Fruit fly (Drosophila melanogaster) whole organism, pupa: ENCODE results near the gene aay.

ENCODE experiments used
- CG10348 ChIP-seq: fragments of 200-800 bp; sonication (Bioruptor generic); IDR thresholded peaks from 2 replicates; pipeline ENCODE4 v1.3.6; 2022; ENCODE audit warnings: missing biosample characterization, missing genetic modification characterization
- CG12605 ChIP-seq: fragments of 200-800 bp; sonication (Bioruptor generic); IDR thresholded peaks from 2 replicates; pipeline ENCODE4 v1.3.6; 2022; ENCODE audit warnings: missing biosample characterization, missing genetic modification characterization
- CG13204 ChIP-seq: fragments of 200-800 bp; sonication (Bioruptor generic); optimal IDR thresholded peaks from 2 replicates; lab custom pipeline; 2018; ENCODE audit warnings: missing biosample characterization, mild to moderate bottlenecking, missing genetic modification characterization, moderate library complexity
- CG14655 ChIP-seq: fragments of 200-800 bp; sonication (Bioruptor generic); optimal IDR thresholded peaks from 3 replicates; lab custom pipeline; 2017; ENCODE audit warnings: mild to moderate bottlenecking, missing biosample characterization, missing genetic modification reagents, missing genetic modification characterization
- CG15710 ChIP-seq: fragments of 200-800 bp; sonication (Bioruptor generic); optimal IDR thresholded peaks from 2 replicates; lab custom pipeline; 2018; ENCODE audit warnings: missing biosample characterization, mild to moderate bottlenecking, missing genetic modification characterization, moderate library complexity
- CG17806 ChIP-seq: fragments of 200-800 bp; sonication (Bioruptor generic); optimal IDR thresholded peaks from 2 replicates; lab custom pipeline; 2018; ENCODE audit warnings: missing biosample characterization, mild to moderate bottlenecking, missing genetic modification characterization, moderate library complexity
- CG32121 ChIP-seq: fragments of 200-800 bp; sonication (Bioruptor generic); IDR thresholded peaks from 2 replicates; pipeline ENCODE4 v1.3.6; 2022; ENCODE audit warnings: missing biosample characterization, missing genetic modification characterization
- CG34367 ChIP-seq: fragments of 200-800 bp; sonication (Bioruptor generic); optimal IDR thresholded peaks from 2 replicates; lab custom pipeline; 2018; ENCODE audit warnings: missing biosample characterization, mild to moderate bottlenecking, missing genetic modification characterization
- CG4496 ChIP-seq: fragments of 200-800 bp; sonication (Bioruptor generic); IDR thresholded peaks from 3 replicates; pipeline ENCODE4 v1.3.6; 2022; ENCODE audit warnings: missing biosample characterization, missing genetic modification characterization
- CG8159 ChIP-seq: fragments of 200-800 bp; sonication (Bioruptor generic); optimal IDR thresholded peaks from 3 replicates; lab custom pipeline; 2018; ENCODE audit warnings: missing biosample characterization, mild to moderate bottlenecking, missing genetic modification characterization, moderate library complexity
- CG8301 ChIP-seq: fragments of 200-800 bp; sonication (Bioruptor generic); optimal IDR thresholded peaks from 2 replicates; lab custom pipeline; 2018; ENCODE audit warnings: missing biosample characterization, mild to moderate bottlenecking, missing genetic modification characterization
- CG9948 ChIP-seq: fragments of 200-800 bp; sonication (Bioruptor generic); optimal IDR thresholded peaks from 2 replicates; lab custom pipeline; 2018; ENCODE audit warnings: missing biosample characterization, mild to moderate bottlenecking, missing genetic modification characterization, moderate library complexity
- D1 ChIP-seq: fragments of 200-800 bp; sonication (Bioruptor generic); optimal IDR thresholded peaks from 2 replicates; lab custom pipeline; 2018; ENCODE audit warnings: missing biosample characterization, mild to moderate bottlenecking, missing genetic modification characterization, moderate library complexity
- EcR ChIP-seq: fragments of 200-800 bp; sonication (Bioruptor generic); optimal IDR thresholded peaks from 3 replicates; lab custom pipeline; 2019; ENCODE audit warnings: missing biosample characterization, missing genetic modification characterization, mild to moderate bottlenecking, moderate library complexity, missing genetic modification reagents
- Ets98B ChIP-seq: fragments of 200-800 bp; sonication (Bioruptor generic); IDR thresholded peaks from 2 replicates; pipeline ENCODE4 v1.3.6; 2022; ENCODE audit warnings: missing biosample characterization, missing genetic modification characterization
- Pif1A ChIP-seq: fragments of 200-800 bp; sonication (Bioruptor generic); optimal IDR thresholded peaks from 3 replicates; lab custom pipeline; 2016; ENCODE audit warnings: missing biosample characterization, missing genetic modification characterization
- Pif1B ChIP-seq: fragments of 200-800 bp; sonication (Bioruptor generic); optimal IDR thresholded peaks from 3 replicates; lab custom pipeline; 2016; ENCODE audit warnings: missing biosample characterization, missing genetic modification characterization
- Snoo ChIP-seq: fragments of 200-800 bp; sonication (Bioruptor generic); optimal IDR thresholded peaks from 3 replicates; lab custom pipeline; 2017; ENCODE audit warnings: missing biosample characterization, mild to moderate bottlenecking, missing genetic modification characterization, inconsistent platforms
- fd96Ca ChIP-seq: fragments of 200-800 bp; sonication (Bioruptor generic); IDR thresholded peaks from 3 replicates; pipeline ENCODE4 v1.3.6; 2022; ENCODE audit warnings: missing biosample characterization, missing genetic modification characterization
- gl ChIP-seq: fragments of 200-800 bp; sonication (Bioruptor generic); optimal IDR thresholded peaks from 2 replicates; lab custom pipeline; 2018; ENCODE audit warnings: missing biosample characterization, mild to moderate bottlenecking, missing genetic modification characterization
- rn ChIP-seq: fragments of 200-800 bp; sonication (Bioruptor generic); IDR thresholded peaks from 2 replicates; pipeline ENCODE4 v1.3.6; 2022; ENCODE audit warnings: missing biosample characterization, missing genetic modification characterization

The aay gene

DNA sequence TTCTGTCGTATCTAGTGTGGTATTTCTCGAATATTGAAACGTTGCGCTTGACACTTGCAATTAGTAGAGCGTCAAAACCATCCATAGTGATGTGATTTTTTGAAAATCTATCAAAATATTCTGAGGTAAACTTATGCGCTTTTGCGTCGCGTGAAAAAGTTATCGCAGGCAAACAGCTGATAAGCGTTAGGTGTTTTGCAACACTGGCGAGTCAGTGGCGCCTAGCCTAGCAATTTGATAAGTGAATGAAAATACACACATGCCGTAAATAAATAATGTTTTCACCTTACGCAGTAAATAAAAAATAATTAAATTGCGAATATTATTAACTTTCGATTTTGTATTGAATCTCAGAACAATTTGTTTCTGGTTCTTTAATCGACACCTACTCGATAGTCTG, 12.3 kb downstream of the aay start, which contains the start of gene CG42526:
Gene CG42526, minus strand, starts transcription at position 85 of the 400 bp plus-strand sequence.
- TF ChIP-seq Ets98B (GFP tag; lab: Robert Waterston, UW) (peak; percentile 35), fd96Ca (no peak; the same call in 2 of the 3 replicates), CG34367 (tag; lab: Kevin White, UChicago) (peak; percentile 27)

DNA sequence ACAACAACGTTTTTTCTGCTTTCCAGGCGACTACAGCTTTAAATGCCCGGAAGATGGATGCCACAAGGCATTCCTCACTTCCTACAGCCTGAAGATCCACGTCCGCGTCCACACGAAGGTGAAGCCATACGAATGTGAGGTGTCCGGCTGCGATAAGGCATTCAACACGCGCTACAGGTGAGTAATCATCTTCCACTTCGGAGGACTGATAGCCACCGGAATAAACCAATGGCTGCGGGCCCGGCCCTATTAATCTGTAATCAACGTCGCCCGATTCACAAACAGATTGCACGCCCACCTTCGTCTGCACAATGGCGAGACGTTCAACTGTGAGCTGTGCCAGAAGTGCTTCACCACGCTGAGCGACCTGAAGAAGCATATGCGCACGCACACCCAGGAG, 12.8 kb downstream of the aay start:
- TF ChIP-seq CG32121 (GFP tag; lab: Robert Waterston, UW) (no peak), CG4496 (GFP tag; lab: Robert Waterston, UW) (no peak), CG10348 (GFP tag; lab: Robert Waterston, UW) (no peak), CG8159 (tag; lab: Kevin White, UChicago) (no peak), rn (GFP tag; lab: Robert Waterston, UW) (no peak)

DNA sequence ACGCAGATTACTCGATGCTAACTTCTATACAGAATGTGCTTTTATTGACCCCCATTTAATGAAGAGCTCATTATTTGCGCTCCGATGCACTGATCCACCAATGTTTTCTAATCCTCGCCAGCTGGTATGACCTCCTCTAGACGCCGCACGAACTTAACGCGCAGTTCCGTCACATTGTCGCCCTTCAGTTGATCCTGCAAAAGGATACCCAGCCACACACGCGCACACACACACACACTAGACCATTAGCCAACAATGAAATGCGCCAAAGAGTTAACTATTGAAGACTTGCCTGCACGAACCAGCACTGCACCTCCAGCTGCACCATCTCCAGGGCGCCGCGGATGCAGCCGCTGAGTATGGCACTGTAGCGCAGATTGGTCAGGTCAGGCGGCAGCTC, 15.8 kb downstream of the aay start:
- no peak for TF ChIP-seq Pif1A (GFP tag; lab: Kevin White, UChicago)
- no peak for TF ChIP-seq CG9948 (tag; lab: Kevin White, UChicago)
- TF ChIP-seq Pif1B (GFP tag; lab: Kevin White, UChicago), result no peak
- TF ChIP-seq Snoo (tag; lab: Kevin White, UChicago), result no peak
- no peak for TF ChIP-seq CG13204 (GFP tag; lab: Kevin White, UChicago)
- no peak for TF ChIP-seq CG10348 (GFP tag; lab: Robert Waterston, UW)

DNA sequence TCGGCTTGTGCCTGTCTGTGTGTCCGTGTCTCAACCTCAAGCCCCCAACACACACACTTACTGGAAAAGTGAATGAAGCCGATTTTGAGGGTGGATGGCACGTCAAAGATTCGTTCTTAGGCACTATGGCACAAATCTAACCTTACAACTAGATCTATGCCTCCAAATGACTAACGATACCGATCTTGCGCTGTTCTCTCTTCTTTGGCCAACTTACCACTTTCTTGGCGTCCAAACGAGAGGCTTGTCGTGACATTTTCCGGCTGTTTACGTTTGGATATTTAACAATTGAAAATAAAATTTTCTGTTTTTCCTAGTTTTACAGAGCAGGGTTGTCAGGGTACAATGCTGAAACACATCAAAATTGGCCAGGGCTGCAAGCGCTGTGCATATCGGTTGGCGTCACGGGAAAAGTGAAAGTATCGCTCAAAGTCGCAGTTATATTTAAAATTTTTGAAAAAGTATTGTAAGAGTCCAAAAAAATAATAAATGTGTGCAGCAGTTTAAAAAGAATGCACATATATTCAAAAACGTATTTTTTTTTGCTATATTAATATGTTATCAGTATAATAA, 18.9 kb downstream of the aay start, which contains the start of the genes Bet3 and Nf-YA:
Gene Bet3, minus strand, starts transcription at position 361 of the 573 bp plus-strand sequence.
Gene Nf-YA, minus strand, starts transcription at position 361 of the 573 bp plus-strand sequence.
- TF ChIP-seq CG13204 (GFP tag; lab: Kevin White, UChicago) (no peak), Pif1A (GFP tag; lab: Kevin White, UChicago) (no peak), EcR (GFP tag; lab: Kevin White, UChicago) (no peak), Pif1B (GFP tag; lab: Kevin White, UChicago) (no peak), CG14655 (GFP tag; lab: Kevin White, UChicago) (no peak), CG4496 (GFP tag; lab: Robert Waterston, UW) (peak; percentile 56; the same call in 1 of the 3 replicates), CG34367 (tag; lab: Kevin White, UChicago) (no peak), CG8301 (tag; lab: Kevin White, UChicago) (no peak), CG10348 (GFP tag; lab: Robert Waterston, UW) (no peak), CG17806 (tag; lab: Kevin White, UChicago) (no peak), CG12605 (GFP tag; lab: Robert Waterston, UW) (no peak), CG15710 (tag; lab: Kevin White, UChicago) (peak; percentile 49), fd96Ca (peak; percentile 54; the same call in 1 of the 3 replicates), CG32121 (GFP tag; lab: Robert Waterston, UW) (no peak), gl (tag; lab: Kevin White, UChicago) (no peak), Ets98B (GFP tag; lab: Robert Waterston, UW) (peak; percentile 27), D1 (tag; lab: Kevin White, UChicago) (peak; percentile 88), CG8159 (tag; lab: Kevin White, UChicago) (no peak), Snoo (tag; lab: Kevin White, UChicago) (peak; percentile 53), rn (GFP tag; lab: Robert Waterston, UW) (no peak), CG9948 (tag; lab: Kevin White, UChicago) (no peak)

DNA sequence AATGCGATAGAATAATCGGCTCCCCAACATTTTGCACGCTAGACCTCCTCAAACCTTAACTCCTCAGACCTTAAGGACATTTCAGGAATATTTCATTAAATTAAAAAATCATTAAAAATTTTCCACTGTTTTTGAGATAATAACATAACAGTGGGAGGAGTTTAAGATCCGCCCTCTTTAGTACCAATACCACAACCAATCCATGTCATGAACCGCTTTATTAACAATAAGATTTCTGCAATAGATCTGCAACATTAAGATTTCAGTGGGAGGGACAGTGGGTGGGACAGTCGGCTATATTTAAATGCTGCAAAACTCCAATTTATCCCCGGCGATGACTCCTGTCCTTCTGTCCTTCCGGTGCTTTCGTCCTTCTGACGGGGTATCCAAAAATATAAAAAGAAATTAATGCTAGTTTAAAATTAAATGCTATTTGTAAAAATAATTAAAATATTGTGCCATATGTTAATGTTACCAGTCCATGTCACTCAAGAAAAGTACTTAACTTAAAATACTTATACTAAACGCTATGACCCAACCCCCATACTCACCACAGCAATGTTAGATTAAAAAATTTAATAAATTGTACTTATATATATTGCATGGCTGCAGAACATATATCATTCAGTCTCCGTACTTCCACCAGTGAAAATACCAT, 19.7 kb downstream of the aay start, which contains the start of gene Srg3:
Gene Srg3, plus strand, starts transcription at position 608 of the 658 bp plus-strand sequence.
- TF ChIP-seq CG9948 (tag; lab: Kevin White, UChicago) (no peak), Pif1A (GFP tag; lab: Kevin White, UChicago) (no peak), CG12605 (GFP tag; lab: Robert Waterston, UW) (no peak), CG8301 (tag; lab: Kevin White, UChicago) (no peak), CG14655 (GFP tag; lab: Kevin White, UChicago) (no peak), CG8159 (tag; lab: Kevin White, UChicago) (no peak), CG13204 (GFP tag; lab: Kevin White, UChicago) (no peak), EcR (GFP tag; lab: Kevin White, UChicago) (no peak), fd96Ca (no peak), CG10348 (GFP tag; lab: Robert Waterston, UW) (no peak)

DNA sequence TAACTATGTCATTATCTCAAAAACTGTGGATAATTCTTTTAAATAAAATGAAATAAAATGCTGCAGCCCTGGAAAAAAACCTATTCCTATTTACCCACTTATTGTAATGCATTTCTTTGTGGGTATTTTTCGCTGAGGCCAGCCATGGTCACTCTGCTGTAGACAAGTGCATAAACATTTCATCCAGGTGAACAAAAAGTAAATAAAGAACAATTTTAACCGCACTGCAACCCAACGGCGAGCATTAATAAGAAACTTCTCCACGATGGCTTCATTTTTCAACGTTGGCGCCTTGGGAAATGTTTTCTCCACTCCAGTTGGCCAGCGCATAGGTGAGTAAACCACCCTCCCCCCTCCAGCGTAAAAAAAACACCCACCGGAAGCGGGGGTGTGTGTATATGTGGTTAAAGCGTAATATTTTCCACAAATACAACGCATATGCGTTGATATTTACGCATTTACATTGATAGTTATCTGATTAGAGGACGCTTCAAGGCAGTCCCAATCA, 23.7 kb downstream of the aay start, which contains the start of gene CG3529:
Gene CG3529, plus strand, starts transcription at position 134 of the 508 bp plus-strand sequence.
- no peak for TF ChIP-seq CG13204 (GFP tag; lab: Kevin White, UChicago)
- no peak for TF ChIP-seq CG4496 (GFP tag; lab: Robert Waterston, UW)
- TF ChIP-seq CG32121 (GFP tag; lab: Robert Waterston, UW), result 0 out of 2 replicates have a peak, but pooled peaks have one; percentile 22
- peak; percentile 29 for TF ChIP-seq EcR (GFP tag; lab: Kevin White, UChicago)
- 0 out of 2 replicates have a peak, but pooled peaks have one; percentile 15 for TF ChIP-seq Ets98B (GFP tag; lab: Robert Waterston, UW)
- TF ChIP-seq CG15710 (tag; lab: Kevin White, UChicago), result peak; percentile 33
